Fruit fly (Drosophila melanogaster) S2 (cell line): ENCODE results near the gene Nepl18.

Source experiments
- CG8478 ChIP-seq: fragments of >200 bp; optimal IDR thresholded peaks from 2 replicates; lab custom pipeline; 2018
- CTCF ChIP-seq, 2 experiments: fragments of >200 bp; optimal IDR thresholded peaks; 2 replicates each; lab custom pipeline; 2018

Gene Nepl18

dm6 chr3R:28875345-28875744 lies at the start of gene Nepl18:
TSS of gene Nepl18 (plus strand) at chr3R:28875621.
- TF ChIP-seq CG8478 (lab: Kevin White, UChicago) (no peak), CTCF (optimal IDR thresholded peaks at IDR 0.05; lab: Kevin White, UChicago) (no peak)

- TF ChIP-seq CTCF (optimal IDR thresholded peaks at IDR 0.05; lab: Kevin White, UChicago) (no peak), CG8478 (lab: Kevin White, UChicago) (no peak)
Observed at dm6 chr3R:28827222-28827621, 48.2 kb upstream of the Nepl18 start.

dm6 chr3R:28829328-28829916 lies 46.0 kb upstream of the Nepl18 start:
- TF ChIP-seq CG8478 (lab: Kevin White, UChicago) (no peak), CTCF (optimal IDR thresholded peaks at IDR 0.05; lab: Kevin White, UChicago) (no peak)

dm6 chr3R:28830746-28831145 lies 44.7 kb upstream of the Nepl18 start:
- TF ChIP-seq CTCF (optimal IDR thresholded peaks at IDR 0.05; lab: Kevin White, UChicago) (no peak), CG8478 (lab: Kevin White, UChicago) (no peak)

dm6 chr3R:28831172-28831571 lies 44.2 kb upstream of the Nepl18 start:
- TF ChIP-seq CG8478 (lab: Kevin White, UChicago), result no peak
- no peak for TF ChIP-seq CTCF (optimal IDR thresholded peaks at IDR 0.05; lab: Kevin White, UChicago)

dm6 chr3R:28831626-28832267 lies 43.7 kb upstream of the Nepl18 start, which contains the start of gene WASp:
TSS of gene WASp (minus strand) at chr3R:28832024.
- TF ChIP-seq CTCF (optimal IDR thresholded peaks at IDR 0.05; lab: Kevin White, UChicago), result peak in 1 of 2 experiments; percentile 24
- no peak for TF ChIP-seq CG8478 (lab: Kevin White, UChicago)

DNA sequence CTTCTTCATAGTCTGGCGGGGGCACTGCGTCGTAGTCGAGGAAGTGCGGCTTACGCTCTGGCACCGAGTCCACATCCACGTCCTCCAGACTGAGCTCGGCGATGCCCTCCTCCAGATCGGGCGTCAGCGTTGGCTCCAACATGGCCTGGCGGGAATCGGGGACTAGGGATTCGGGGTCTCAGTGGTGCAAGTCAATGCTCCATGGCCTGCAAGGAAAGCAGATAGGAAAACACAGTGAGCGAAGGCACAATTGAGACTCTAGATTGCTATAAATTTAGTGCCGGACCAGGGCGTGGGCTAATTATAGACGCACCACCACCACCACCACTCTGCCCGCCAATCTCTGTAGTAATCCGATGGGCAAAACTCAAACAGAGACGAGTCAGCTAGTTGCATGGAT lies 34.8 kb upstream of the Nepl18 start:
- TF ChIP-seq CG8478 (lab: Kevin White, UChicago) (no peak), CTCF (optimal IDR thresholded peaks at IDR 0.05; lab: Kevin White, UChicago) (no peak)

- TF ChIP-seq CG8478 (lab: Kevin White, UChicago) (no peak), CTCF (optimal IDR thresholded peaks at IDR 0.05; lab: Kevin White, UChicago) (no peak)
Observed at dm6 chr3R:28841968-28842367, 33.5 kb upstream of the Nepl18 start.

- TF ChIP-seq CG8478 (lab: Kevin White, UChicago), result no peak
- no peak for TF ChIP-seq CTCF (optimal IDR thresholded peaks at IDR 0.05; lab: Kevin White, UChicago)
Observed at dm6 chr3R:28842431-28842830, 33.0 kb upstream of the Nepl18 start.

- TF ChIP-seq CTCF (optimal IDR thresholded peaks at IDR 0.05; lab: Kevin White, UChicago), result no peak
- TF ChIP-seq CG8478 (lab: Kevin White, UChicago), result no peak
Observed at dm6 chr3R:28843776-28844610, 31.4 kb upstream of the Nepl18 start.

DNA sequence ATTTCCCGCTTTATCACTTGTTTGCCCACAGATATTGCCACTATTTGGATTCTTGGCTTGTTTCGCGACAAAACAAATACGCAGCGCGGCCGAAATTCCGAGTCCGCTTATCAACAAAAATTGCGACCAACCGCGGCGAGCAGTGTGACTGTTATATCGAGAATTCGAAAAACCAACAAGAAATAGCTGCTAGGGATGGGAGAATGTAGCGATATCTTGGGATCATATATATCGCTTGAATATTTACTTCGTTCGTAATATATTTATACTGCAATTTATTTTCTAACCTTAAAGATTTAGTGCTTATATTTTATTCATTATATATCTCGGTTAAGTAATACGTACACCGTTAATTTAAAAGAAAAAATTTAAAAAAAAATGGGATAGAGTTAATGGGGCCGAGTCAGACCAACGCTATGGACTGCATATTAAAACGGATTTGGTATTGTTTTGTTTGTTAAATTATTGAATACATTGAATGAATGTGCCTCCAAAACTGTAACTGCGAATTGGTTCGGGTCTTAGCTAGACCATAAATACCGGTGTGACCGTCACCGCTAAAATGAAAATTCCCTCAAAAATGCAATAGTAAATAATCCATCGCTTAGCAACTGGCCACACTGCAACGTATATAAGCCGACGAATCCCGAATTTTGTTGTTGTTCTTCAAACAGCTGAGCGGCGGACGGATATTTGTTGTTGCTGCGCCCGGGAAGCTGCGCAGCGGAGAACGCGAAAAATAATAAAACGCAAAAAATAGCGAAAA lies 30.6 kb upstream of the Nepl18 start, which contains the start of the genes Apc and spg:
TSS of gene Apc (minus strand) at position 138 of the 766 bp plus-strand sequence.
TSS of gene spg (plus strand) at position 660 of the 766 bp plus-strand sequence.
- TF ChIP-seq CG8478 (lab: Kevin White, UChicago), result no peak
- peak; percentile 59 to 63 for TF ChIP-seq CTCF (optimal IDR thresholded peaks at IDR 0.05; lab: Kevin White, UChicago)

DNA sequence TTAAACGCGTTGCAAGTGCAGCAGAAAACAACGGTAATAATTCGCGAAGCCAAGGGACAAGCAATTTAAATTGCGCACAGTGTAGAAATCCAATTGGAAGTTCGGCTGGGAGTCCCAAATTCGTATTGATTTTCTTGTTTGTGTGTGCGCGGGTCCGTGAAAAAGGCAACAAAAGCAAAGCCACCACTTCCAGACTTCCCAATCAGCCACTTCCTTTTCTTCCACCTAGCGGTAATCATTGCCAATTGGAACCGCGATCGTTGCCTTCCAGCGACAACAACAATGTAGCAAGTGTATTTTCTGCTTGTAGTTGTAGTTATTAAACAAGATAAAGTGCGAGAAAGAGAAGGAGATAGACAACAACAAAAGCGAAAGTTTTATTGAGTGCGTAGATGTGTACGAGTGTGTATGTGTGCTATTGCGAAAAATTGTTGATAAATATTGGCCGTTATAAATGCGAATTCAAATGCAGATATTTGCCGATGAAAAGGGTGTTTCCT lies 30.0 kb upstream of the Nepl18 start:
- TF ChIP-seq CG8478 (lab: Kevin White, UChicago) (no peak), CTCF (optimal IDR thresholded peaks at IDR 0.05; lab: Kevin White, UChicago) (no peak)

dm6 chr3R:28845981-28846380 lies 29.4 kb upstream of the Nepl18 start:
- TF ChIP-seq CG8478 (lab: Kevin White, UChicago), result no peak
- TF ChIP-seq CTCF (optimal IDR thresholded peaks at IDR 0.05; lab: Kevin White, UChicago), result no peak
